Worm (Caenorhabditis elegans) whole organism, L4 larva: ENCODE measurements around the gene sra-12.

Experiments
- ama-1 ChIP-seq: fragments of 150-350 bp; optimal IDR thresholded peaks from 2 replicates; lab custom pipeline; 2014; ENCODE audit warnings: inconsistent platforms, mixed read lengths
- dmd-9 ChIP-seq: fragments of 200-800 bp; sonication (Bioruptor generic); IDR thresholded peaks from 2 replicates; pipeline ENCODE4 v1.3.6; 2022; ENCODE audit warnings: missing genetic modification reagents, missing genetic modification characterization, missing compliant biosample characterization
- nhr-11 ChIP-seq: fragments of 150-350 bp; optimal IDR thresholded peaks from 2 replicates; lab custom pipeline; 2014; ENCODE audit warnings: missing biosample characterization, missing genetic modification characterization
- ztf-11 ChIP-seq: fragments of 150-350 bp; optimal IDR thresholded peaks from 2 replicates; lab custom pipeline; 2014; ENCODE audit warnings: missing biosample characterization, missing genetic modification characterization

- TF ChIP-seq ztf-11 (tag; lab: Kevin White, UChicago): no peak
- TF ChIP-seq dmd-9 (GFP tag; lab: Robert Waterston, UW): no peak
- TF ChIP-seq nhr-11 (tag; lab: Kevin White, UChicago): no peak
- TF ChIP-seq ama-1 (lab: Kevin White, UChicago): no peak
Observed at ce11 chrII:10935336-10935735, 31.1 kb upstream of the sra-12 start.
